Worm (Caenorhabditis elegans) whole organism, L1 larva: ENCODE results near the gene inx-3.

Source experiments
- F16B12.6 ChIP-seq: fragments of 150-350 bp; optimal IDR thresholded peaks from 2 replicates; lab custom pipeline; 2014; ENCODE audit warnings: missing biosample characterization, missing genetic modification characterization
- ama-1 ChIP-seq: fragments of 150-350 bp; optimal IDR thresholded peaks from 2 replicates; lab custom pipeline; 2014
- elt-3 ChIP-seq, 6 experiments: fragments of 150-350 bp in 1 of 6; sonication (generic microtip); optimal IDR thresholded peaks; 2 replicates each; lab custom pipeline; 2017 to 2018; ENCODE audit warnings: missing biosample characterization in 6 of 6, missing genetic modification characterization in 6 of 6, inconsistent platforms in 1 of 6
- fkh-10 ChIP-seq: sonication (generic microtip); optimal IDR thresholded peaks from 2 replicates; lab custom pipeline; 2017; ENCODE audit warnings: missing biosample characterization, missing genetic modification reagents, missing genetic modification characterization
- jun-1 ChIP-seq: fragments of 150-350 bp; optimal IDR thresholded peaks from 2 replicates; lab custom pipeline; 2014; ENCODE audit warnings: missing biosample characterization, missing genetic modification reagents, missing genetic modification characterization
- lir-3 ChIP-seq: sonication (generic microtip); optimal IDR thresholded peaks from 2 replicates; lab custom pipeline; 2016; ENCODE audit warnings: mild to moderate bottlenecking, missing genetic modification characterization, moderate library complexity, missing compliant biosample characterization; ENCODE audit not compliant: poor library complexity
- nhr-11 ChIP-seq: fragments of 150-350 bp; optimal IDR thresholded peaks from 2 replicates; lab custom pipeline; 2014; ENCODE audit warnings: missing biosample characterization, missing genetic modification characterization
- nhr-237 ChIP-seq: fragments of 150-350 bp; optimal IDR thresholded peaks from 2 replicates; lab custom pipeline; 2014; ENCODE audit warnings: missing biosample characterization, missing genetic modification characterization
- nhr-84 ChIP-seq: sonication (generic microtip); optimal IDR thresholded peaks from 2 replicates; lab custom pipeline; 2017; ENCODE audit warnings: missing biosample characterization, missing genetic modification characterization
- nhr-90 ChIP-seq: sonication (generic microtip); optimal IDR thresholded peaks from 2 replicates; lab custom pipeline; 2016; ENCODE audit warnings: mild to moderate bottlenecking, missing genetic modification characterization, missing compliant biosample characterization; ENCODE audit not compliant: poor library complexity
- skn-1 ChIP-seq: fragments of 150-350 bp; optimal IDR thresholded peaks from 2 replicates; lab custom pipeline; 2014; ENCODE audit warnings: missing biosample characterization, missing genetic modification characterization
- sptf-1 ChIP-seq: fragments of 150-350 bp; optimal IDR thresholded peaks from 2 replicates; lab custom pipeline; 2014; ENCODE audit warnings: missing biosample characterization, missing genetic modification characterization
- swsn-7 ChIP-seq: sonication (generic microtip); optimal IDR thresholded peaks from 2 replicates; lab custom pipeline; 2016; ENCODE audit warnings: missing genetic modification characterization, missing compliant biosample characterization

- no peak for TF ChIP-seq nhr-90 (tag; lab: Kevin White, UChicago)
- TF ChIP-seq nhr-11 (tag; lab: Kevin White, UChicago) = no peak
- TF ChIP-seq nhr-84 (tag; lab: Kevin White, UChicago) = no peak
- TF ChIP-seq jun-1 (tag; lab: Kevin White, UChicago) = no peak
- TF ChIP-seq swsn-7 (tag; lab: Kevin White, UChicago) = no peak
- TF ChIP-seq lir-3 (tag; lab: Kevin White, UChicago) = no peak
- TF ChIP-seq fkh-10 (GFP tag; lab: Kevin White, UChicago) = no peak
- TF ChIP-seq sptf-1 = no peak
- TF ChIP-seq elt-3 (tag; optimal IDR thresholded peaks at IDR 0.05; lab: Kevin White, UChicago) = no peak
- TF ChIP-seq skn-1 (tag; lab: Kevin White, UChicago) = no peak
- TF ChIP-seq F16B12.6 (tag; lab: Kevin White, UChicago) = no peak
- TF ChIP-seq ama-1 (lab: Kevin White, UChicago) = no peak
- no peak for TF ChIP-seq nhr-237 (tag; lab: Kevin White, UChicago)
Measured at ce11 chrX:6015096-6015495, 19.1 kb downstream of the inx-3 start, which contains the start of gene C09B8.8.
